Worm (Caenorhabditis elegans) whole organism, L2 larva: ENCODE data around the gene ugt-62.

ENCODE experiments used
- C34F6.9 ChIP-seq: fragments of 150-350 bp; optimal IDR thresholded peaks from 2 replicates; lab custom pipeline; 2014; ENCODE audit warnings: missing biosample characterization, missing genetic modification characterization
- F13H6.1 ChIP-seq: sonication (generic microtip); optimal IDR thresholded peaks from 2 replicates; lab custom pipeline; 2016; ENCODE audit warnings: missing genetic modification characterization, missing compliant biosample characterization
- R02D3.7 ChIP-seq: fragments of 150-350 bp; optimal IDR thresholded peaks from 2 replicates; lab custom pipeline; 2014; ENCODE audit warnings: missing biosample characterization, missing genetic modification characterization
- Y55F3AM.14 ChIP-seq: fragments of 200-800 bp; sonication (Bioruptor generic); optimal IDR thresholded peaks from 2 replicates; lab custom pipeline; 2018; ENCODE audit warnings: mild to moderate bottlenecking, missing genetic modification characterization, missing compliant biosample characterization
- ZK546.5 ChIP-seq: sonication (generic microtip); optimal IDR thresholded peaks from 2 replicates; lab custom pipeline; 2017; ENCODE audit warnings: missing biosample characterization, missing genetic modification characterization
- alr-1 ChIP-seq: fragments of 150-350 bp; optimal IDR thresholded peaks from 2 replicates; lab custom pipeline; 2014; ENCODE audit warnings: missing biosample characterization, missing genetic modification characterization
- aly-2 ChIP-seq: fragments of 150-350 bp; optimal IDR thresholded peaks from 2 replicates; lab custom pipeline; 2014; ENCODE audit warnings: missing biosample characterization, missing genetic modification characterization
- ama-1 ChIP-seq: fragments of 150-350 bp; optimal IDR thresholded peaks from 2 replicates; lab custom pipeline; 2018; ENCODE audit warnings: inconsistent platforms
- blmp-1 ChIP-seq: sonication (generic microtip); optimal IDR thresholded peaks from 2 replicates; lab custom pipeline; 2017; ENCODE audit warnings: missing genetic modification characterization, mild to moderate bottlenecking, missing compliant biosample characterization, antibody characterized with exemption, moderate library complexity; ENCODE audit not compliant: insufficient read depth
- ceh-16 ChIP-seq: fragments of 150-350 bp; optimal IDR thresholded peaks from 2 replicates; lab custom pipeline; 2014; ENCODE audit warnings: missing biosample characterization, missing genetic modification characterization
- ceh-82 ChIP-seq: fragments of 150-350 bp; optimal IDR thresholded peaks from 2 replicates; lab custom pipeline; 2014; ENCODE audit warnings: missing biosample characterization, missing genetic modification characterization
- crh-2 ChIP-seq: sonication (generic microtip); optimal IDR thresholded peaks from 2 replicates; lab custom pipeline; 2017; ENCODE audit warnings: missing biosample characterization, missing genetic modification characterization
- dmd-4 ChIP-seq: sonication (generic microtip); optimal IDR thresholded peaks from 2 replicates; lab custom pipeline; 2017; ENCODE audit warnings: missing biosample characterization, missing genetic modification characterization
- egl-27 ChIP-seq: sonication (generic microtip); optimal IDR thresholded peaks from 3 replicates; lab custom pipeline; 2017; ENCODE audit warnings: missing biosample characterization, missing genetic modification reagents, missing genetic modification characterization
- elt-1 ChIP-seq: fragments of 150-350 bp; optimal IDR thresholded peaks from 2 replicates; lab custom pipeline; 2014; ENCODE audit warnings: missing biosample characterization, missing genetic modification characterization
- elt-3 ChIP-seq: sonication (generic microtip); optimal IDR thresholded peaks from 2 replicates; lab custom pipeline; 2017; ENCODE audit warnings: missing biosample characterization, missing genetic modification characterization
- fos-1 ChIP-seq: fragments of 150-350 bp; optimal IDR thresholded peaks from 2 replicates; lab custom pipeline; 2014; ENCODE audit warnings: missing biosample characterization, missing genetic modification characterization
- gmeb-1 ChIP-seq: fragments of 150-350 bp; optimal IDR thresholded peaks from 2 replicates; lab custom pipeline; 2014; ENCODE audit warnings: missing biosample characterization, missing genetic modification characterization
- lin-11 ChIP-seq: fragments of 150-350 bp; sonication (generic microtip); optimal IDR thresholded peaks from 2 replicates; lab custom pipeline; 2014; ENCODE audit warnings: missing biosample characterization, missing genetic modification characterization, inconsistent platforms, mixed read lengths
- lin-13 ChIP-seq: fragments of 150-350 bp; optimal IDR thresholded peaks from 2 replicates; lab custom pipeline; 2014; ENCODE audit warnings: missing biosample characterization, missing genetic modification reagents, missing genetic modification characterization
- lin-39 ChIP-seq: fragments of 150-350 bp; optimal IDR thresholded peaks from 2 replicates; lab custom pipeline; 2014; ENCODE audit warnings: missing biosample characterization, missing genetic modification reagents, missing genetic modification characterization
- lsy-2 ChIP-seq, 2 experiments: fragments of 150-350 bp in 1 of 2; sonication (generic microtip) in 1 of 2; optimal IDR thresholded peaks; 2 replicates each; lab custom pipeline; 2014 to 2017; ENCODE audit warnings: missing biosample characterization in 2 of 2, missing genetic modification characterization in 2 of 2
- mab-5 ChIP-seq: fragments of 150-350 bp; optimal IDR thresholded peaks from 2 replicates; lab custom pipeline; 2014; ENCODE audit warnings: missing biosample characterization, missing genetic modification characterization
- mbf-1 ChIP-seq: sonication (generic microtip); optimal IDR thresholded peaks from 2 replicates; lab custom pipeline; 2017; ENCODE audit warnings: missing biosample characterization, missing genetic modification characterization
- mdl-1 ChIP-seq, 2 experiments: fragments of 150-350 bp in 1 of 2; sonication (generic microtip) in 1 of 2; optimal IDR thresholded peaks; 2 replicates each; lab custom pipeline; 2017; ENCODE audit warnings: missing biosample characterization in 2 of 2, missing genetic modification characterization in 2 of 2
- nhr-10 ChIP-seq: sonication (generic microtip); optimal IDR thresholded peaks from 2 replicates; lab custom pipeline; 2017; ENCODE audit warnings: missing biosample characterization, missing genetic modification characterization
- nhr-11 ChIP-seq: fragments of 150-350 bp; optimal IDR thresholded peaks from 2 replicates; lab custom pipeline; 2014; ENCODE audit warnings: missing biosample characterization, missing genetic modification characterization
- nhr-12 ChIP-seq: fragments of 150-350 bp; optimal IDR thresholded peaks from 2 replicates; lab custom pipeline; 2014; ENCODE audit warnings: missing biosample characterization, missing genetic modification characterization
- nhr-129 ChIP-seq: fragments of 150-350 bp; optimal IDR thresholded peaks from 2 replicates; lab custom pipeline; 2014; ENCODE audit warnings: missing biosample characterization, missing genetic modification characterization
- nhr-21 ChIP-seq: fragments of 150-350 bp; optimal IDR thresholded peaks from 2 replicates; lab custom pipeline; 2014; ENCODE audit warnings: missing biosample characterization, missing genetic modification characterization
- nhr-23 ChIP-seq: fragments of 150-350 bp; optimal IDR thresholded peaks from 2 replicates; lab custom pipeline; 2014; ENCODE audit warnings: missing biosample characterization, missing genetic modification reagents, missing genetic modification characterization
- nhr-237 ChIP-seq: fragments of 150-350 bp; optimal IDR thresholded peaks from 2 replicates; lab custom pipeline; 2014; ENCODE audit warnings: missing biosample characterization, missing genetic modification characterization
- nhr-25 ChIP-seq: fragments of 150-350 bp; sonication (generic microtip); optimal IDR thresholded peaks from 3 replicates; lab custom pipeline; 2014; ENCODE audit warnings: missing biosample characterization, missing genetic modification characterization
- nhr-6 ChIP-seq: fragments of 150-350 bp; optimal IDR thresholded peaks from 2 replicates; lab custom pipeline; 2014; ENCODE audit warnings: missing biosample characterization, missing genetic modification characterization
- nhr-77 ChIP-seq: fragments of 150-350 bp; optimal IDR thresholded peaks from 2 replicates; lab custom pipeline; 2014; ENCODE audit warnings: missing biosample characterization, missing genetic modification characterization
- peb-1 ChIP-seq: fragments of 150-350 bp; optimal IDR thresholded peaks from 2 replicates; lab custom pipeline; 2014; ENCODE audit warnings: missing biosample characterization, missing genetic modification characterization
- sem-4 ChIP-seq: fragments of 150-350 bp; optimal IDR thresholded peaks from 2 replicates; lab custom pipeline; 2014; ENCODE audit warnings: missing biosample characterization, missing genetic modification reagents, missing genetic modification characterization
- skn-1 ChIP-seq: sonication (generic microtip); optimal IDR thresholded peaks from 2 replicates; lab custom pipeline; 2017; ENCODE audit warnings: missing biosample characterization, missing genetic modification characterization
- sma-3 ChIP-seq: sonication (generic microtip); optimal IDR thresholded peaks from 2 replicates; lab custom pipeline; 2016; ENCODE audit warnings: missing genetic modification reagents, missing genetic modification characterization, missing compliant biosample characterization
- sma-9 ChIP-seq, 2 experiments: fragments of 150-350 bp in 1 of 2; sonication (generic microtip) in 1 of 2; optimal IDR thresholded peaks; 2 replicates each; lab custom pipeline; 2014 to 2016; ENCODE audit warnings: missing genetic modification characterization in 2 of 2, mild to moderate bottlenecking in 1 of 2, missing biosample characterization in 1 of 2, missing compliant biosample characterization in 1 of 2, missing genetic modification reagents in 1 of 2, moderate library complexity in 1 of 2
- snpc-4 ChIP-seq: fragments of 150-350 bp; optimal IDR thresholded peaks from 2 replicates; lab custom pipeline; 2014; ENCODE audit warnings: missing biosample characterization, missing genetic modification characterization
- unc-39 ChIP-seq: fragments of 150-350 bp; optimal IDR thresholded peaks from 2 replicates; lab custom pipeline; 2014; ENCODE audit warnings: missing biosample characterization, missing genetic modification characterization
- unc-55 ChIP-seq: fragments of 150-350 bp; sonication (generic microtip); optimal IDR thresholded peaks from 3 replicates; lab custom pipeline; 2014; ENCODE audit warnings: missing biosample characterization, missing genetic modification reagents, missing genetic modification characterization
- unc-62 ChIP-seq: fragments of 150-350 bp; optimal IDR thresholded peaks from 2 replicates; lab custom pipeline; 2014; ENCODE audit warnings: missing biosample characterization, missing genetic modification reagents, missing genetic modification characterization
- zag-1 ChIP-seq: fragments of 150-350 bp; optimal IDR thresholded peaks from 2 replicates; lab custom pipeline; 2014; ENCODE audit warnings: missing biosample characterization, missing genetic modification characterization
- ztf-1 ChIP-seq: fragments of 200-800 bp; sonication (Bioruptor generic); conservative IDR thresholded peaks from 2 replicates; pipeline ENCODE4 v1.3.6; 2022; ENCODE audit warnings: missing genetic modification characterization, missing compliant biosample characterization
- ztf-11 ChIP-seq: sonication (generic microtip); optimal IDR thresholded peaks from 2 replicates; lab custom pipeline; 2017; ENCODE audit warnings: missing biosample characterization, missing genetic modification characterization
- ztf-4 ChIP-seq: fragments of 150-350 bp; optimal IDR thresholded peaks from 2 replicates; lab custom pipeline; 2014; ENCODE audit warnings: missing biosample characterization, missing genetic modification characterization

Gene ugt-62

ce11 chrIII:4562070-4562788 lies 21.8 kb upstream of the ugt-62 start, which contains the start of gene pan-1:
Gene pan-1, plus strand, starts transcription at chrIII:4562738.
- TF ChIP-seq nhr-25 (peak; percentile 14), nhr-21 (tag; lab: Kevin White, UChicago) (peak; percentile 28), ceh-82 (no peak), nhr-237 (tag; lab: Kevin White, UChicago) (no peak), sma-3 (GFP tag; lab: Kevin White, UChicago) (peak; percentile 27), zag-1 (no peak), ceh-16 (tag; lab: Kevin White, UChicago) (no peak), unc-62 (GFP tag; lab: Kevin White, UChicago) (no peak), nhr-77 (no peak), ztf-4 (tag; lab: Kevin White, UChicago) (no peak), skn-1 (tag; lab: Kevin White, UChicago) (no peak), Y55F3AM.14 (GFP tag; lab: Kevin White, UChicago) (peak; percentile 15), ztf-11 (tag; lab: Kevin White, UChicago) (no peak), lin-39 (tag; lab: Kevin White, UChicago) (no peak), sma-9 (GFP tag; optimal IDR thresholded peaks at IDR 0.05; lab: Kevin White, UChicago) (peak; percentile 59), sma-9 (tag; optimal IDR thresholded peaks at IDR 0.05; lab: Kevin White, UChicago) (no peak), dmd-4 (no peak), nhr-12 (tag; lab: Kevin White, UChicago) (no peak), elt-3 (tag; lab: Kevin White, UChicago) (no peak), nhr-10 (tag; lab: Kevin White, UChicago) (no peak), fos-1 (peak; percentile 68), alr-1 (no peak), ZK546.5 (tag; lab: Kevin White, UChicago) (no peak), aly-2 (tag; lab: Kevin White, UChicago) (no peak), nhr-11 (tag; lab: Kevin White, UChicago) (no peak), ama-1 (lab: Kevin White, UChicago) (no peak), gmeb-1 (no peak), F13H6.1 (tag; lab: Kevin White, UChicago) (peak; percentile 44), C34F6.9 (tag; lab: Kevin White, UChicago) (peak; percentile 69), mab-5 (tag; lab: Kevin White, UChicago) (peak; percentile 16), blmp-1 (no peak), snpc-4 (no peak), egl-27 (tag; lab: Kevin White, UChicago) (peak; percentile 47), sem-4 (tag; lab: Kevin White, UChicago) (peak; percentile 7), crh-2 (tag; lab: Kevin White, UChicago) (peak; percentile 20), lin-13 (GFP tag; lab: Kevin White, UChicago) (peak; percentile 34), lin-11 (tag; lab: Kevin White, UChicago) (peak; percentile 16), nhr-6 (tag; lab: Kevin White, UChicago) (no peak), lsy-2 (tag; optimal IDR thresholded peaks at IDR 0.05; lab: Kevin White, UChicago) (peak in 1 of 2 experiments; percentile 65), nhr-23 (tag; lab: Kevin White, UChicago) (no peak), nhr-129 (tag; lab: Kevin White, UChicago) (peak; percentile 20), unc-39 (no peak), unc-55 (GFP tag; lab: Kevin White, UChicago) (peak; percentile 75), mbf-1 (tag; lab: Kevin White, UChicago) (no peak), peb-1 (tag; lab: Kevin White, UChicago) (no peak), R02D3.7 (tag; lab: Kevin White, UChicago) (no peak), ztf-1 (GFP tag; lab: Robert Waterston, UW) (no peak), mdl-1 (tag; optimal IDR thresholded peaks at IDR 0.05; lab: Kevin White, UChicago) (no peak), elt-1 (tag; lab: Kevin White, UChicago) (no peak)
